Fruit fly (Drosophila melanogaster) whole organism, prepupa: ENCODE data around the gene CG43800.
A peak's percentile ranks its signal among the peaks of the same experiment; 100 is the strongest.

ENCODE experiments used
- CG10631 ChIP-seq: fragments of 200-800 bp; sonication (Bioruptor generic); optimal IDR thresholded peaks from 2 replicates; lab custom pipeline; 2016; ENCODE audit warnings: missing biosample characterization, missing genetic modification characterization
- CG10669 ChIP-seq: fragments of 200-800 bp; sonication (Bioruptor generic); optimal IDR thresholded peaks from 3 replicates; lab custom pipeline; 2018; ENCODE audit warnings: missing biosample characterization, mild to moderate bottlenecking, missing genetic modification characterization, moderate library complexity
- CG11294 ChIP-seq: fragments of 200-800 bp; sonication (Bioruptor generic); IDR thresholded peaks from 2 replicates; pipeline ENCODE4 v1.3.6; 2022; ENCODE audit warnings: missing biosample characterization, missing genetic modification characterization
- CG11902 ChIP-seq: fragments of 200-800 bp; sonication (Bioruptor generic); optimal IDR thresholded peaks from 3 replicates; lab custom pipeline; 2016; ENCODE audit warnings: missing biosample characterization, missing genetic modification characterization
- CG15336 ChIP-seq: fragments of 200-800 bp; sonication (Bioruptor generic); IDR thresholded peaks from 2 replicates; pipeline ENCODE4 v1.3.6; 2022; ENCODE audit warnings: missing biosample characterization, missing genetic modification characterization
- CG1621 ChIP-seq: fragments of 200-800 bp; sonication (Bioruptor generic); optimal IDR thresholded peaks from 3 replicates; lab custom pipeline; 2018; ENCODE audit warnings: missing biosample characterization, mild to moderate bottlenecking, missing genetic modification characterization
- CG16779 ChIP-seq: fragments of 200-800 bp; sonication (Bioruptor generic); optimal IDR thresholded peaks from 3 replicates; lab custom pipeline; 2017; ENCODE audit warnings: missing biosample characterization, mild to moderate bottlenecking, missing genetic modification characterization
- CG32006 ChIP-seq: fragments of 200-800 bp; sonication (Bioruptor generic); optimal IDR thresholded peaks from 3 replicates; lab custom pipeline; 2017; ENCODE audit warnings: missing biosample characterization, mild to moderate bottlenecking, missing genetic modification characterization
- CG34406 ChIP-seq: fragments of 200-800 bp; sonication (Bioruptor generic); optimal IDR thresholded peaks from 3 replicates; lab custom pipeline; 2016; ENCODE audit warnings: missing biosample characterization, missing genetic modification characterization
- CG3919 ChIP-seq: fragments of 200-800 bp; sonication (Bioruptor generic); optimal IDR thresholded peaks from 3 replicates; lab custom pipeline; 2016; ENCODE audit warnings: missing biosample characterization, missing genetic modification characterization
- CG6163 ChIP-seq: fragments of 200-800 bp; sonication (Bioruptor generic); IDR thresholded peaks from 3 replicates; pipeline ENCODE4 v1.3.6; 2022; ENCODE audit warnings: missing biosample characterization, missing genetic modification characterization
- CG6276 ChIP-seq: fragments of 200-800 bp; sonication (Bioruptor generic); optimal IDR thresholded peaks from 2 replicates; lab custom pipeline; 2017; ENCODE audit warnings: missing biosample characterization, mild to moderate bottlenecking, missing genetic modification characterization
- CG6792 ChIP-seq: fragments of 200-800 bp; sonication (Bioruptor generic); optimal IDR thresholded peaks from 3 replicates; lab custom pipeline; 2016; ENCODE audit warnings: missing biosample characterization, missing genetic modification characterization
- CG6854 ChIP-seq: fragments of 200-800 bp; sonication (Bioruptor generic); optimal IDR thresholded peaks from 2 replicates; lab custom pipeline; 2017; ENCODE audit warnings: missing biosample characterization, mild to moderate bottlenecking, missing genetic modification characterization
- CG7368 ChIP-seq: fragments of 200-800 bp; sonication (Bioruptor generic); optimal IDR thresholded peaks from 3 replicates; lab custom pipeline; 2016; ENCODE audit warnings: missing biosample characterization, missing genetic modification characterization
- CG8119 ChIP-seq: fragments of 200-800 bp; sonication (Bioruptor generic); IDR thresholded peaks from 3 replicates; pipeline ENCODE4 v1.3.6; 2022; ENCODE audit warnings: missing biosample characterization, missing genetic modification characterization
- CG8319 ChIP-seq: fragments of 200-800 bp; sonication (Bioruptor generic); optimal IDR thresholded peaks from 3 replicates; lab custom pipeline; 2016; ENCODE audit warnings: missing biosample characterization, missing genetic modification characterization
- CG8632 ChIP-seq: fragments of 200-800 bp; sonication (Bioruptor generic); optimal IDR thresholded peaks from 3 replicates; lab custom pipeline; 2016; ENCODE audit warnings: missing biosample characterization, missing genetic modification characterization
- Eip78C ChIP-seq: fragments of 200-800 bp; sonication (Bioruptor generic); peaks from one replicate; lab custom pipeline; 2016; ENCODE audit warnings: missing biosample characterization, missing genetic modification characterization
- Eip93F ChIP-seq: fragments of 200-800 bp; sonication (Bioruptor generic); optimal IDR thresholded peaks from 2 replicates; lab custom pipeline; 2016; ENCODE audit warnings: missing biosample characterization, mild to moderate bottlenecking, missing genetic modification characterization
- Ets21C ChIP-seq: fragments of 200-800 bp; sonication (Bioruptor generic); optimal IDR thresholded peaks from 3 replicates; lab custom pipeline; 2016; ENCODE audit warnings: missing biosample characterization, missing genetic modification characterization
- Ets96B ChIP-seq: fragments of 200-800 bp; optimal IDR thresholded peaks from 2 replicates; lab custom pipeline; 2019; ENCODE audit warnings: missing biosample characterization, mild to moderate bottlenecking, missing genetic modification characterization, moderate library complexity
- Gug ChIP-seq: fragments of 200-800 bp; sonication (Bioruptor generic); IDR thresholded peaks from 2 replicates; pipeline ENCODE4 v1.3.6; 2022; ENCODE audit warnings: missing biosample characterization, missing genetic modification characterization
- Hr38 ChIP-seq: sonication (Bioruptor generic); optimal IDR thresholded peaks from 2 replicates; lab custom pipeline; 2016; ENCODE audit warnings: missing biosample characterization, missing genetic modification characterization
- Lpt ChIP-seq: fragments of 200-800 bp; sonication (Bioruptor generic); optimal IDR thresholded peaks from 3 replicates; lab custom pipeline; 2016; ENCODE audit warnings: missing biosample characterization, missing genetic modification characterization
- OdsH ChIP-seq: fragments of 200-800 bp; sonication (Bioruptor generic); optimal IDR thresholded peaks from 3 replicates; lab custom pipeline; 2016; ENCODE audit warnings: missing biosample characterization, missing genetic modification characterization
- Sox102F ChIP-seq: fragments of 200-800 bp; sonication (Bioruptor generic); optimal IDR thresholded peaks from 2 replicates; lab custom pipeline; 2016; ENCODE audit warnings: missing biosample characterization, mild to moderate bottlenecking, missing genetic modification characterization
- Sox15 ChIP-seq: fragments of 200-800 bp; sonication (Bioruptor generic); optimal IDR thresholded peaks from 3 replicates; lab custom pipeline; 2016; ENCODE audit warnings: missing biosample characterization, missing genetic modification characterization
- dac ChIP-seq: fragments of 200-800 bp; sonication (Bioruptor generic); optimal IDR thresholded peaks from 2 replicates; lab custom pipeline; 2017; ENCODE audit warnings: missing biosample characterization, mild to moderate bottlenecking, missing genetic modification characterization
- dsx ChIP-seq: fragments of 200-800 bp; optimal IDR thresholded peaks from 3 replicates; lab custom pipeline; 2019; ENCODE audit warnings: missing biosample characterization, mild to moderate bottlenecking, missing genetic modification characterization, moderate library complexity; ENCODE audit not compliant: poor library complexity, severe bottlenecking
- eg ChIP-seq: fragments of 200-800 bp; sonication (Bioruptor generic); IDR thresholded peaks from 3 replicates; pipeline ENCODE4 v1.3.6; 2022; ENCODE audit warnings: missing biosample characterization, missing genetic modification characterization
- fd85E ChIP-seq: fragments of 200-800 bp; sonication (Bioruptor generic); optimal IDR thresholded peaks from 3 replicates; lab custom pipeline; 2016; ENCODE audit warnings: missing biosample characterization, missing genetic modification characterization
- fkh ChIP-seq: fragments of 200-800 bp; sonication (Bioruptor generic); optimal IDR thresholded peaks from 3 replicates; lab custom pipeline; 2017; ENCODE audit warnings: missing biosample characterization, mild to moderate bottlenecking, missing genetic modification characterization, moderate library complexity
- net ChIP-seq: fragments of 200-800 bp; sonication (Bioruptor generic); optimal IDR thresholded peaks from 3 replicates; lab custom pipeline; 2016; ENCODE audit warnings: missing biosample characterization, missing genetic modification characterization
- spab ChIP-seq: fragments of 200-800 bp; sonication (Bioruptor generic); optimal IDR thresholded peaks from 2 replicates; lab custom pipeline; 2017; ENCODE audit warnings: missing biosample characterization, mild to moderate bottlenecking, missing genetic modification characterization, missing genetic modification reagents
- ss ChIP-seq, 2 experiments: fragments of 200-800 bp; sonication (Bioruptor generic); optimal IDR thresholded peaks; 2 replicates in 1 of 2; 3 replicates in 1 of 2; lab custom pipeline; 2017 to 2018; ENCODE audit warnings: mild to moderate bottlenecking in 2 of 2, missing biosample characterization in 2 of 2, missing genetic modification characterization in 2 of 2, moderate library complexity in 1 of 2
- topi ChIP-seq: fragments of 200-800 bp; sonication (Bioruptor generic); optimal IDR thresholded peaks from 3 replicates; lab custom pipeline; 2016; ENCODE audit warnings: missing biosample characterization, missing genetic modification characterization
- vri ChIP-seq: fragments of 200-800 bp; sonication (Bioruptor generic); optimal IDR thresholded peaks from 3 replicates; lab custom pipeline; 2016; ENCODE audit warnings: missing biosample characterization, mild to moderate bottlenecking, missing genetic modification characterization

The CG43800 gene

dm6 chr2L:7219650-7220267 is 12.9 kb downstream of the CG43800 start, which contains the start of gene CG13784 (continued):
- TF ChIP-seq CG16779 (no peak), CG15336 (GFP tag; lab: Robert Waterston, UW) (no peak), Sox102F (GFP tag; lab: Kevin White, UChicago) (no peak), CG6792 (GFP tag; lab: Kevin White, UChicago) (no peak), CG10669 (GFP tag; lab: Kevin White, UChicago) (no peak), Hr38 (GFP tag; lab: Kevin White, UChicago) (no peak), CG6163 (GFP tag; lab: Robert Waterston, UW) (peak; percentile 42; the same call in 1 of the 3 replicates), dsx (GFP tag; lab: Kevin White, UChicago) (no peak), Lpt (GFP tag; lab: Kevin White, UChicago) (no peak), Ets96B (no peak), CG11294 (GFP tag; lab: Robert Waterston, UW) (no peak), CG8119 (GFP tag; lab: Robert Waterston, UW) (peak; percentile 18; the same call in 1 of the 3 replicates), CG10631 (peak; percentile 9), CG34406 (GFP tag; lab: Kevin White, UChicago) (no peak), net (GFP tag; lab: Kevin White, UChicago) (peak; percentile 12), topi (GFP tag; lab: Kevin White, UChicago) (no peak), spab (GFP tag; lab: Kevin White, UChicago) (no peak), CG1621 (no peak), Gug (no peak), CG11902 (GFP tag; lab: Kevin White, UChicago) (no peak), Sox15 (GFP tag; lab: Kevin White, UChicago) (no peak), OdsH (GFP tag; lab: Kevin White, UChicago) (peak; percentile 17), CG3919 (no peak), CG7368 (GFP tag; lab: Kevin White, UChicago) (no peak), Ets21C (GFP tag; lab: Kevin White, UChicago) (no peak), CG8319 (GFP tag; lab: Kevin White, UChicago) (no peak), CG6276 (no peak)

- TF ChIP-seq CG32006 = peak; percentile 6
- TF ChIP-seq CG6163 (GFP tag; lab: Robert Waterston, UW) = 0 out of 3 replicates have a peak, but pooled peaks have one; percentile 34
- TF ChIP-seq eg (GFP tag; lab: Robert Waterston, UW) = 0 out of 3 replicates have a peak, but pooled peaks have one; percentile 11
- TF ChIP-seq CG11294 (GFP tag; lab: Robert Waterston, UW) = no peak
- no peak for TF ChIP-seq Sox15 (GFP tag; lab: Kevin White, UChicago)
- TF ChIP-seq Eip78C (GFP tag; lab: Kevin White, UChicago) = peak; percentile 29
- TF ChIP-seq Ets21C (GFP tag; lab: Kevin White, UChicago) = no peak
These were observed 13.4 kb downstream of the CG43800 start for dm6 chr2L:7219172-7219571.

- TF ChIP-seq Eip78C (GFP tag; lab: Kevin White, UChicago) = peak; percentile 10
- TF ChIP-seq spab (GFP tag; lab: Kevin White, UChicago) = no peak
- 0 out of 3 replicates have a peak, but pooled peaks have one; percentile 22 for TF ChIP-seq CG6163 (GFP tag; lab: Robert Waterston, UW)
- TF ChIP-seq Eip93F (GFP tag; lab: Kevin White, UChicago) = peak; percentile 8
- TF ChIP-seq CG6854 (GFP tag; lab: Kevin White, UChicago) = no peak
- TF ChIP-seq vri (GFP tag; lab: Kevin White, UChicago) = peak; percentile 71
- peak; percentile 42 for TF ChIP-seq fkh
These were observed 14.7 kb downstream of the CG43800 start for dm6 chr2L:7217931-7218330.

dm6 chr2L:7217059-7217458 is 15.6 kb downstream of the CG43800 start:
- TF ChIP-seq fkh (peak; percentile 50), ss (GFP tag; optimal IDR thresholded peaks at IDR 0.05; lab: Kevin White, UChicago) (no peak), CG8632 (no peak), Eip78C (GFP tag; lab: Kevin White, UChicago) (peak; percentile 45), dac (GFP tag; lab: Kevin White, UChicago) (no peak), fd85E (no peak)
